Fruit fly (Drosophila melanogaster) Kc167 (cell line): ENCODE data around the gene sr.

Experiments
- Myc ChIP-seq: fragments of >200 bp; optimal IDR thresholded peaks from 2 replicates; lab custom pipeline; 2017; ENCODE audit warnings: missing external identifiers
- Sin3A ChIP-seq: fragments of >200 bp; optimal IDR thresholded peaks from 2 replicates; lab custom pipeline; 2018; ENCODE audit warnings: missing external identifiers
- h ChIP-seq: fragments of >200 bp; optimal IDR thresholded peaks from 3 replicates; lab custom pipeline; 2018; ENCODE audit warnings: missing external identifiers
- insv ChIP-seq: fragments of >200 bp; optimal IDR thresholded peaks from 3 replicates; lab custom pipeline; 2018; ENCODE audit warnings: missing external identifiers
- psq ChIP-seq: fragments of >200 bp; optimal IDR thresholded peaks from 2 replicates; lab custom pipeline; 2017; ENCODE audit warnings: missing external identifiers
- ttk ChIP-seq: sonication (Bioruptor generic); optimal IDR thresholded peaks from 2 replicates; lab custom pipeline; 2017; ENCODE audit warnings: missing external identifiers

The sr gene

DNA sequence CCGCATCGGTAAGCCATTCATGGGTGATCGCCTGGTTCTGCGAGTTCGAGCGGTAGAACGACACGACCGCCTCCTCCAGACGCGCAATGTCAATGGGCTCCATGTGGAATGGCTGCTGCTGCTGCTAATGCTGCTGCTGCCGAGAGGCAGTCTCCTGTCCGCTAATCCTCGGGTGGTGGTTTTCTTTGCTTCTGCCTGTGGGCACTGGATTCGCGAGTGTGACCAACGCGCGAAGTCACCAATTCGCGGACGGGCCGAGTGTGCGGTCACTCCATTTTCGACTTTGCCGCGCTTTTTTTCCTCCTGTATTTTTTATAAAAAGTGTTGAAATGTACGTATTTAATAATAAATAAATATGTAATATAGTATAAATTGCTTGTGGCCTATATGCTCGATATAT lies 92.6 kb downstream of the sr start, which contains the start of gene cdm:
Gene cdm, minus strand, starts transcription at position 236 of the 400 bp plus-strand sequence.
- no peak for TF ChIP-seq psq (lab: Kevin White, UChicago)
- TF ChIP-seq ttk (lab: Kevin White, UChicago) = no peak
- TF ChIP-seq Sin3A (lab: Kevin White, UChicago) = no peak
- TF ChIP-seq insv = no peak
- TF ChIP-seq h (lab: Kevin White, UChicago) = no peak
- no peak for TF ChIP-seq Myc
